Worm (Caenorhabditis elegans): ENCODE data around the gene npr-7.

DNA sequence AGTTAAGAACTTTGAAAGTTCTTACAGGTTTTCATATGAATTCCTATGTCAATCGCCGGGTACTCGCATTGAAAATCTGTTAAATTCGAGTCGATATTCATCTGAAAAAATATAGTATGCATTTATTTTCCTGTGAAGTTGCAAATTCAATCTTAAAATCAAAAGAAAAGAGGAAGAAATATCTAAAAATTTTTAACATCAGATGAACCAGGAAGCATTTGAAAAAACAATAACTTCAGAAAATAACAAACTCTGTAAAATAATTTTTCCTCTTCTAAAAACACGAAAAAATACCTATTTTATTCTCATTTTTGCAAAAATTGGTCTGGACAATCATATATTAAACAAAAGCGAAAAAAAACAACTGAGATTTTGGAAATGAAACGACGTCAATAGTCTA lies at the start of gene npr-7:
- TF ChIP-seq nhr-28 (tag; optimal IDR thresholded peaks at IDR 0.05) (no peak), pha-4 (tag; optimal IDR thresholded peaks at IDR 0.05) (no peak), ceh-82 (tag; optimal IDR thresholded peaks at IDR 0.05) (no peak), aly-2 (tag; optimal IDR thresholded peaks at IDR 0.05) (no peak), egl-27 (tag; optimal IDR thresholded peaks at IDR 0.05) (no peak), nhr-11 (tag; optimal IDR thresholded peaks at IDR 0.05) (no peak), nhr-23 (tag; optimal IDR thresholded peaks at IDR 0.05) (no peak), fkh-10 (GFP tag; optimal IDR thresholded peaks at IDR 0.05) (no peak), fos-1 (tag; optimal IDR thresholded peaks at IDR 0.05) (no peak), unc-39 (tag; optimal IDR thresholded peaks at IDR 0.05) (no peak), nhr-76 (tag; optimal IDR thresholded peaks at IDR 0.05) (no peak), lin-39 (tag; optimal IDR thresholded peaks at IDR 0.05) (no peak), ceh-9 (tag; optimal IDR thresholded peaks at IDR 0.05) (no peak), nhr-67 (tag; optimal IDR thresholded peaks at IDR 0.05) (no peak)
